Worm (Caenorhabditis elegans) whole organism, early embryonic: Measurements from ENCODE around the gene R02E12.5.

Source experiments
- B0310.2 ChIP-seq: sonication (generic microtip); optimal IDR thresholded peaks from 2 replicates; lab custom pipeline; 2016; ENCODE audit warnings: mild to moderate bottlenecking, missing genetic modification characterization, missing compliant biosample characterization
- F13C5.2 ChIP-seq: sonication (generic microtip); optimal IDR thresholded peaks from 2 replicates; lab custom pipeline; 2017; ENCODE audit warnings: mild to moderate bottlenecking, missing genetic modification characterization, inconsistent platforms, missing compliant biosample characterization
- aly-1 ChIP-seq: sonication (generic microtip); optimal IDR thresholded peaks from 2 replicates; lab custom pipeline; 2016; ENCODE audit warnings: missing genetic modification characterization, missing compliant biosample characterization
- ama-1 ChIP-seq: fragments of 150-350 bp; optimal IDR thresholded peaks from 2 replicates; lab custom pipeline; 2014
- ceh-13 ChIP-seq: fragments of 200-800 bp; sonication (Bioruptor generic); optimal IDR thresholded peaks from 2 replicates; lab custom pipeline; 2018; ENCODE audit warnings: mild to moderate bottlenecking, missing genetic modification characterization, missing compliant biosample characterization
- ceh-36 ChIP-seq: sonication (generic microtip); optimal IDR thresholded peaks from 2 replicates; lab custom pipeline; 2016; ENCODE audit warnings: missing genetic modification characterization, inconsistent platforms, missing compliant biosample characterization
- ets-7 ChIP-seq: sonication (generic microtip); optimal IDR thresholded peaks from 2 replicates; lab custom pipeline; 2016; ENCODE audit warnings: missing genotype, missing genetic modification characterization, missing compliant biosample characterization
- flt-1 ChIP-seq: fragments of 200-800 bp; sonication (Bioruptor generic); IDR thresholded peaks from 2 replicates; pipeline ENCODE4 v1.3.6; 2022; ENCODE audit warnings: missing genetic modification characterization, missing compliant biosample characterization
- hmbx-1 ChIP-seq: sonication (generic microtip); optimal IDR thresholded peaks from 2 replicates; lab custom pipeline; 2016; ENCODE audit warnings: mild to moderate bottlenecking, missing genetic modification characterization, missing compliant biosample characterization
- hmg-4 ChIP-seq: fragments of 200-800 bp; sonication (Bioruptor generic); optimal IDR thresholded peaks from 2 replicates; lab custom pipeline; 2018; ENCODE audit warnings: mild to moderate bottlenecking, missing genetic modification characterization, missing compliant biosample characterization
- hnd-1 ChIP-seq: sonication (generic microtip); optimal IDR thresholded peaks from 2 replicates; lab custom pipeline; 2016; ENCODE audit warnings: missing genetic modification characterization, missing compliant biosample characterization
- pes-1 ChIP-seq: fragments of 200-800 bp; sonication (Bioruptor generic); IDR thresholded peaks from 2 replicates; pipeline ENCODE4 v1.3.6; 2022; ENCODE audit warnings: missing genetic modification reagents, missing genetic modification characterization, missing compliant biosample characterization
- scrt-1 ChIP-seq: fragments of 200-800 bp; sonication (Bioruptor generic); IDR thresholded peaks from 2 replicates; pipeline ENCODE4 v1.3.6; 2022; ENCODE audit warnings: missing genetic modification characterization, missing compliant biosample characterization
- sea-1 ChIP-seq: fragments of 200-800 bp; sonication (Bioruptor generic); conservative IDR thresholded peaks from 2 replicates; pipeline ENCODE4 v1.3.6; 2022; ENCODE audit warnings: missing genetic modification characterization, missing compliant biosample characterization
- tbx-11 ChIP-seq: fragments of 200-800 bp; sonication (Bioruptor generic); IDR thresholded peaks from 2 replicates; pipeline ENCODE4 v1.3.6; 2022; ENCODE audit warnings: missing genetic modification characterization, missing compliant biosample characterization
- tbx-37 ChIP-seq: fragments of 200-800 bp; sonication (Bioruptor generic); conservative IDR thresholded peaks from 2 replicates; pipeline ENCODE4 v1.3.6; 2022; ENCODE audit warnings: missing genetic modification reagents, missing genetic modification characterization, missing compliant biosample characterization
- tra-4 ChIP-seq: sonication (generic microtip); optimal IDR thresholded peaks from 2 replicates; lab custom pipeline; 2017; ENCODE audit warnings: missing genetic modification characterization, missing compliant biosample characterization

R02E12.5 gene

ce11 chrX:4018566-4019182, 21.5 kb downstream of the R02E12.5 start:
- TF ChIP-seq hnd-1 (tag; lab: Kevin White, UChicago): no peak
- no peak for TF ChIP-seq flt-1 (GFP tag; lab: Robert Waterston, UW)
- TF ChIP-seq tbx-37: no peak
- TF ChIP-seq scrt-1 (GFP tag; lab: Robert Waterston, UW): no peak
- no peak for TF ChIP-seq hmg-4
- TF ChIP-seq B0310.2: no peak
- no peak for TF ChIP-seq ama-1 (lab: Kevin White, UChicago)
- no peak for TF ChIP-seq F13C5.2 (tag; lab: Kevin White, UChicago)
- TF ChIP-seq tbx-11 (GFP tag; lab: Robert Waterston, UW): no peak
- no peak for TF ChIP-seq sea-1
- no peak for TF ChIP-seq ets-7 (tag; lab: Kevin White, UChicago)
- no peak for TF ChIP-seq pes-1 (GFP tag; lab: Robert Waterston, UW)
- TF ChIP-seq ceh-36 (tag; lab: Kevin White, UChicago): no peak
- no peak for TF ChIP-seq aly-1 (tag; lab: Kevin White, UChicago)
- no peak for TF ChIP-seq hmbx-1 (tag; lab: Kevin White, UChicago)
- no peak for TF ChIP-seq tra-4 (tag; lab: Kevin White, UChicago)
- TF ChIP-seq ceh-13 (GFP tag; lab: Kevin White, UChicago): no peak

DNA sequence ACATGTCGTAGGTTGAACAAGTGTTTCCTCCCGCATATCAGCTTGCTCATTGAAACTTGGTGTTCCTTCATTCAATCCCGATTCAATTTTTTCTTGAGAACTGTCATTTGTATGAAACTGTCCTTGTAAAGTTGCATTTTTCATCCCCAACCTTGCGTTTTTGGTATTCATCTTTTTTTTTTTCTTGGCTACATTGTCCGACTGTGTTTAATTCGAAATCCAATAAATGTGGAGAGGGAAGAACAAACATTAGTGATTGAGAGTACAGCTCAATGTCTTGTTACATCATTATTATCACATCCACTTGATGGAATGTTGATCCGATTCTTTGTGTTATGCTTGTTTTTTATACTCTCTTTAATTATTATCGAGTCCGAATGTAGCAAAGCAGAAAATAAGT, 24.8 kb downstream of the R02E12.5 start, which contains the start of gene acr-10:
Gene acr-10 (plus strand): TSS at position 301 of the 400 bp plus-strand sequence.
- TF ChIP-seq tbx-11 (GFP tag; lab: Robert Waterston, UW): no peak
- TF ChIP-seq tbx-37: no peak
- TF ChIP-seq ceh-13 (GFP tag; lab: Kevin White, UChicago): no peak
- no peak for TF ChIP-seq ceh-36 (tag; lab: Kevin White, UChicago)
- TF ChIP-seq F13C5.2 (tag; lab: Kevin White, UChicago): no peak
- no peak for TF ChIP-seq pes-1 (GFP tag; lab: Robert Waterston, UW)
- no peak for TF ChIP-seq aly-1 (tag; lab: Kevin White, UChicago)
- TF ChIP-seq ets-7 (tag; lab: Kevin White, UChicago): no peak
- TF ChIP-seq tra-4 (tag; lab: Kevin White, UChicago): no peak
- TF ChIP-seq B0310.2: no peak
- TF ChIP-seq hmbx-1 (tag; lab: Kevin White, UChicago): no peak
- TF ChIP-seq scrt-1 (GFP tag; lab: Robert Waterston, UW): no peak
- no peak for TF ChIP-seq flt-1 (GFP tag; lab: Robert Waterston, UW)
